Worm (Caenorhabditis elegans) whole organism, L4 larva: Measurements from ENCODE around the gene srbc-8.

ENCODE experiments used
- D1046.2 ChIP-seq: fragments of 200-800 bp; sonication (Bioruptor generic); IDR thresholded peaks from 2 replicates; pipeline ENCODE4 v1.3.6; 2022; ENCODE audit warnings: missing genetic modification characterization, missing compliant biosample characterization
- F37D6.2 ChIP-seq: sonication (generic microtip); optimal IDR thresholded peaks from 2 replicates; lab custom pipeline; 2016; ENCODE audit warnings: mild to moderate bottlenecking, missing genetic modification characterization, missing compliant biosample characterization
- F49E8.2 ChIP-seq: sonication (generic microtip); optimal IDR thresholded peaks from 2 replicates; lab custom pipeline; 2016; ENCODE audit warnings: missing compliant biosample characterization, mild to moderate bottlenecking, missing genetic modification characterization, borderline replicate concordance
- Y5F2A.4 ChIP-seq: fragments of 200-800 bp; sonication (Bioruptor generic); optimal IDR thresholded peaks from 2 replicates; lab custom pipeline; 2018; ENCODE audit warnings: mild to moderate bottlenecking, missing genetic modification characterization, missing compliant biosample characterization
- Y75B8A.6 ChIP-seq: fragments of 200-800 bp; sonication (Bioruptor generic); IDR thresholded peaks from 2 replicates; pipeline ENCODE4 v1.3.6; 2022; ENCODE audit warnings: missing genetic modification reagents, missing genetic modification characterization, missing compliant biosample characterization
- ZK337.2 ChIP-seq: fragments of 200-800 bp; sonication (Bioruptor generic); IDR thresholded peaks from 2 replicates; pipeline ENCODE4 v1.3.6; 2022; ENCODE audit warnings: missing genetic modification reagents, missing genetic modification characterization, missing compliant biosample characterization
- ZK546.5 ChIP-seq, 2 experiments: sonication (generic microtip); optimal IDR thresholded peaks; 2 replicates each; lab custom pipeline; 2017; ENCODE audit warnings: missing biosample characterization in 2 of 2, missing genetic modification characterization in 2 of 2
- aha-1 ChIP-seq: fragments of 150-350 bp; peaks from one replicate; lab custom pipeline; 2014; ENCODE audit warnings: missing biosample characterization, missing genetic modification characterization
- aly-2 ChIP-seq: sonication (generic microtip); optimal IDR thresholded peaks from 2 replicates; lab custom pipeline; 2018; ENCODE audit warnings: missing biosample characterization, missing genetic modification characterization
- arid-1 ChIP-seq: fragments of 200-800 bp; sonication (Bioruptor generic); conservative IDR thresholded peaks from 2 replicates; pipeline ENCODE4 v1.3.6; 2022; ENCODE audit warnings: missing genetic modification reagents, missing genetic modification characterization, missing compliant biosample characterization
- ceh-28 ChIP-seq: fragments of 150-350 bp; optimal IDR thresholded peaks from 2 replicates; lab custom pipeline; 2014; ENCODE audit warnings: missing biosample characterization, missing genetic modification reagents, missing genetic modification characterization
- ceh-32 ChIP-seq: sonication (generic microtip); optimal IDR thresholded peaks from 2 replicates; lab custom pipeline; 2016; ENCODE audit warnings: mild to moderate bottlenecking, missing genetic modification characterization, missing compliant biosample characterization; ENCODE audit not compliant: poor library complexity
- ctbp-1 ChIP-seq: fragments of 200-800 bp; sonication (Bioruptor generic); IDR thresholded peaks from 2 replicates; pipeline ENCODE4 v1.3.6; 2022; ENCODE audit warnings: missing genetic modification reagents, missing genetic modification characterization, missing compliant biosample characterization
- daf-16 ChIP-seq, 3 experiments: sonication (generic microtip); optimal IDR thresholded peaks; 2 replicates each; lab custom pipeline; 2016 to 2017; ENCODE audit warnings: missing genetic modification characterization in 3 of 3, missing genetic modification reagents in 3 of 3, mild to moderate bottlenecking in 2 of 3, missing compliant biosample characterization in 2 of 3, missing biosample characterization in 1 of 3, moderate library complexity in 1 of 3
- dmd-8 ChIP-seq: fragments of 200-800 bp; sonication (Bioruptor generic); IDR thresholded peaks from 2 replicates; pipeline ENCODE4 v1.3.6; 2022; ENCODE audit warnings: missing genetic modification characterization, missing compliant biosample characterization
- dmd-9 ChIP-seq: fragments of 200-800 bp; sonication (Bioruptor generic); IDR thresholded peaks from 2 replicates; pipeline ENCODE4 v1.3.6; 2022; ENCODE audit warnings: missing genetic modification reagents, missing genetic modification characterization, missing compliant biosample characterization
- dpl-1 ChIP-seq: fragments of 150-350 bp; optimal IDR thresholded peaks from 2 replicates; lab custom pipeline; 2014; ENCODE audit warnings: missing biosample characterization, missing genetic modification reagents, missing genetic modification characterization
- dve-1 ChIP-seq: sonication (generic microtip); optimal IDR thresholded peaks from 2 replicates; lab custom pipeline; 2017; ENCODE audit warnings: antibody characterized with exemption, mild to moderate bottlenecking, missing genetic modification characterization, missing compliant biosample characterization; ENCODE audit not compliant: insufficient read depth
- fkh-10 ChIP-seq: fragments of 150-350 bp; optimal IDR thresholded peaks from 2 replicates; lab custom pipeline; 2014; ENCODE audit warnings: missing biosample characterization, missing genetic modification reagents, missing genetic modification characterization
- hmg-1.1 ChIP-seq: fragments of 200-800 bp; sonication (Bioruptor generic); IDR thresholded peaks from 2 replicates; pipeline ENCODE4 v1.3.6; 2022; ENCODE audit warnings: missing genetic modification reagents, missing genetic modification characterization, missing compliant biosample characterization
- lin-1 ChIP-seq: fragments of 200-800 bp; sonication (Bioruptor generic); IDR thresholded peaks from 2 replicates; pipeline ENCODE4 v1.3.6; 2022; ENCODE audit warnings: missing genetic modification reagents, missing genetic modification characterization, missing compliant biosample characterization
- lin-13 ChIP-seq: fragments of 150-350 bp; optimal IDR thresholded peaks from 2 replicates; lab custom pipeline; 2014; ENCODE audit warnings: missing biosample characterization, missing genetic modification reagents, missing genetic modification characterization
- lin-29 ChIP-seq: fragments of 200-800 bp; sonication (Bioruptor generic); IDR thresholded peaks from 2 replicates; pipeline ENCODE4 v1.3.6; 2022; ENCODE audit warnings: missing genetic modification reagents, missing genetic modification characterization, missing compliant biosample characterization
- lin-38 ChIP-seq: fragments of 200-800 bp; sonication (Bioruptor generic); IDR thresholded peaks from 2 replicates; pipeline ENCODE4 v1.3.6; 2022; ENCODE audit warnings: missing genetic modification reagents, missing genetic modification characterization, missing compliant biosample characterization
- lsy-2 ChIP-seq, 2 experiments: fragments of 150-350 bp in 1 of 2; sonication (generic microtip) in 1 of 2; optimal IDR thresholded peaks; 2 replicates each; lab custom pipeline; 2014 to 2017; ENCODE audit warnings: missing biosample characterization in 2 of 2, missing genetic modification characterization in 2 of 2
- mes-2 ChIP-seq: sonication (generic microtip); optimal IDR thresholded peaks from 2 replicates; lab custom pipeline; 2016; ENCODE audit warnings: missing genotype, mild to moderate bottlenecking, missing genetic modification characterization, missing compliant biosample characterization; ENCODE audit not compliant: poor library complexity, severe bottlenecking
- mxl-2 ChIP-seq: fragments of 200-800 bp; sonication (Bioruptor generic); conservative IDR thresholded peaks from 2 replicates; pipeline ENCODE4 v1.3.6; 2022; ENCODE audit warnings: missing genetic modification reagents, missing genetic modification characterization, missing compliant biosample characterization
- mxl-3 ChIP-seq: fragments of 200-800 bp; sonication (Bioruptor generic); optimal IDR thresholded peaks from 2 replicates; lab custom pipeline; 2018; ENCODE audit warnings: mild to moderate bottlenecking, missing genetic modification characterization, missing compliant biosample characterization
- nhr-10 ChIP-seq: fragments of 150-350 bp; optimal IDR thresholded peaks from 2 replicates; lab custom pipeline; 2014; ENCODE audit warnings: missing biosample characterization, missing genetic modification characterization
- nhr-11 ChIP-seq: fragments of 150-350 bp; optimal IDR thresholded peaks from 2 replicates; lab custom pipeline; 2014; ENCODE audit warnings: missing biosample characterization, missing genetic modification characterization
- nhr-237 ChIP-seq: sonication (generic microtip); optimal IDR thresholded peaks from 2 replicates; lab custom pipeline; 2017; ENCODE audit warnings: missing biosample characterization, missing genetic modification characterization
- nhr-25 ChIP-seq: sonication (generic microtip); optimal IDR thresholded peaks from 2 replicates; lab custom pipeline; 2017; ENCODE audit warnings: missing genetic modification characterization, mild to moderate bottlenecking, missing compliant biosample characterization, antibody characterized with exemption, moderate library complexity, borderline replicate concordance; ENCODE audit not compliant: insufficient read depth
- nhr-48 ChIP-seq: sonication (generic microtip); optimal IDR thresholded peaks from 2 replicates; lab custom pipeline; 2016; ENCODE audit warnings: mild to moderate bottlenecking, missing genetic modification characterization, missing compliant biosample characterization
- nhr-6 ChIP-seq: fragments of 150-350 bp; optimal IDR thresholded peaks from 2 replicates; lab custom pipeline; 2014; ENCODE audit warnings: missing biosample characterization, missing genetic modification characterization
- nhr-76 ChIP-seq: fragments of 150-350 bp; optimal IDR thresholded peaks from 2 replicates; lab custom pipeline; 2014; ENCODE audit warnings: missing biosample characterization, missing genetic modification characterization
- php-3 ChIP-seq: fragments of 200-800 bp; sonication (Bioruptor generic); IDR thresholded peaks from 2 replicates; pipeline ENCODE4 v1.3.6; 2022; ENCODE audit warnings: missing genetic modification reagents, missing genetic modification characterization, missing compliant biosample characterization
- saeg-2 ChIP-seq: fragments of 200-800 bp; sonication (Bioruptor generic); IDR thresholded peaks from 2 replicates; pipeline ENCODE4 v1.3.6; 2022; ENCODE audit warnings: missing genetic modification reagents, missing genetic modification characterization, missing compliant biosample characterization
- sdz-12 ChIP-seq: fragments of 200-800 bp; sonication (Bioruptor generic); optimal IDR thresholded peaks from 2 replicates; lab custom pipeline; 2018; ENCODE audit warnings: mild to moderate bottlenecking, missing genetic modification characterization, missing compliant biosample characterization
- set-16 ChIP-seq: fragments of 200-800 bp; sonication (Bioruptor generic); IDR thresholded peaks from 2 replicates; pipeline ENCODE4 v1.3.6; 2022; ENCODE audit warnings: missing genetic modification reagents, missing genetic modification characterization, missing compliant biosample characterization
- snpc-4 ChIP-seq: fragments of 150-350 bp; optimal IDR thresholded peaks from 2 replicates; lab custom pipeline; 2014; ENCODE audit warnings: missing biosample characterization, missing genetic modification characterization
- spr-1 ChIP-seq: sonication (generic microtip); optimal IDR thresholded peaks from 2 replicates; lab custom pipeline; 2016; ENCODE audit warnings: mild to moderate bottlenecking, missing genetic modification characterization, missing compliant biosample characterization
- spr-3 ChIP-seq: fragments of 200-800 bp; sonication (Bioruptor generic); optimal IDR thresholded peaks from 2 replicates; lab custom pipeline; 2018; ENCODE audit warnings: mild to moderate bottlenecking, missing genetic modification characterization, missing compliant biosample characterization
- tag-97 ChIP-seq: fragments of 200-800 bp; sonication (Bioruptor generic); IDR thresholded peaks from 2 replicates; pipeline ENCODE4 v1.3.6; 2022; ENCODE audit warnings: missing genetic modification characterization, missing compliant biosample characterization
- unc-130 ChIP-seq: sonication (generic microtip); optimal IDR thresholded peaks from 2 replicates; lab custom pipeline; 2016; ENCODE audit warnings: missing genetic modification reagents, missing genetic modification characterization, missing compliant biosample characterization
- unc-62 ChIP-seq, 3 experiments: fragments of 150-350 bp in 1 of 3; sonication (generic microtip); optimal IDR thresholded peaks in 2 of 3; peaks in 1 of 3; 1 replicate in 1 of 3; 2 replicates in 2 of 3; lab custom pipeline; 2014 to 2017; ENCODE audit warnings: missing biosample characterization in 3 of 3, missing genetic modification characterization in 3 of 3, missing genetic modification reagents in 3 of 3, missing genotype in 1 of 3
- zag-1 ChIP-seq: fragments of 150-350 bp; optimal IDR thresholded peaks from 2 replicates; lab custom pipeline; 2014; ENCODE audit warnings: missing biosample characterization, missing genetic modification characterization
- zip-11 ChIP-seq: fragments of 200-800 bp; sonication (Bioruptor generic); IDR thresholded peaks from 2 replicates; pipeline ENCODE4 v1.3.6; 2022; ENCODE audit warnings: missing genetic modification characterization, missing compliant biosample characterization
- ztf-7 ChIP-seq: fragments of 150-350 bp; optimal IDR thresholded peaks from 2 replicates; lab custom pipeline; 2014; ENCODE audit warnings: missing biosample characterization, missing genetic modification characterization

Gene srbc-8

ce11 chrV:7437985-7438384, 46.9 kb downstream of the srbc-8 start, which contains the start of gene F25E5.16:
F25E5.16 (plus strand) TSS chrV:7438285.
- TF ChIP-seq ceh-28, result no peak
- TF ChIP-seq dmd-8 (GFP tag; lab: Robert Waterston, UW), result no peak
- TF ChIP-seq ztf-7 (tag; lab: Kevin White, UChicago), result no peak
- TF ChIP-seq php-3 (GFP tag; lab: Robert Waterston, UW), result no peak
- no peak for TF ChIP-seq Y5F2A.4 (GFP tag; lab: Kevin White, UChicago)
- no peak for TF ChIP-seq nhr-10
- no peak for TF ChIP-seq ZK546.5 (tag; optimal IDR thresholded peaks at IDR 0.05; lab: Kevin White, UChicago)
- TF ChIP-seq snpc-4, result no peak
- TF ChIP-seq lin-13 (GFP tag; lab: Kevin White, UChicago), result no peak
- no peak for TF ChIP-seq dpl-1 (GFP tag; lab: Kevin White, UChicago)
- TF ChIP-seq aly-2 (tag; lab: Kevin White, UChicago), result no peak
- no peak for TF ChIP-seq hmg-1.1 (GFP tag; lab: Robert Waterston, UW)
- no peak for TF ChIP-seq nhr-48 (tag; lab: Kevin White, UChicago)
- no peak for TF ChIP-seq mxl-3 (GFP tag; lab: Kevin White, UChicago)
- no peak for TF ChIP-seq unc-130

DNA sequence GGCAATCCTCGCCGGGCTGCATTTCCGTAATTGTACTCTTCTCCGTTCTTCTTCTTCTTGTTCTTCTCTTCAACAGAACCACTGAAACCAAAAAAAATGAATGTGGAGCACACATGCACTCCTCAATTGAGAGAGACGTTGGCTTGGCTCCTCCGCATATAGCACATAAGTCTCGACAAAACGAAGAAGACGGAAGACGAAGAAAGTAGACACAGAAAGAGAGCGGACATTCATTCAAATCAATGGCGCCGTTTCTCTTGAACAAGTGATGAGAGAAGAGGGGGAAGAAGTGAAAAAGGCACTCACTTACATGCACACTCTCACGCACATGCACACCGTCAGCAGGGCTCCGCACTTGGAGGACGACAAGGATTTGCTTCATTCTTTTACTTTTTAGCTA, 47.4 kb downstream of the srbc-8 start, which contains the start of gene F25E5.9:
Gene F25E5.9, minus strand, starts transcription at position 382 of the 400 bp plus-strand sequence.
- no peak for TF ChIP-seq lin-1 (GFP tag; lab: Robert Waterston, UW)
- no peak for TF ChIP-seq daf-16 (GFP tag; optimal IDR thresholded peaks at IDR 0.05; lab: Kevin White, UChicago)
- no peak for TF ChIP-seq daf-16 (tag; optimal IDR thresholded peaks at IDR 0.05; lab: Kevin White, UChicago)
- TF ChIP-seq lin-29, result no peak
- peak; percentile 29 for TF ChIP-seq fkh-10 (GFP tag; lab: Kevin White, UChicago)
- TF ChIP-seq Y5F2A.4 (GFP tag; lab: Kevin White, UChicago), result no peak
- TF ChIP-seq nhr-6, result peak; percentile 2
- TF ChIP-seq spr-3, result no peak
- TF ChIP-seq unc-130, result no peak
- TF ChIP-seq mes-2 (tag; lab: Kevin White, UChicago), result peak; percentile 23
- TF ChIP-seq zip-11, result no peak
- peak in 1 of 2 experiments; percentile 33 for TF ChIP-seq unc-62 (GFP tag; optimal IDR thresholded peaks at IDR 0.05 in 1 of 2; lab: Kevin White, UChicago)
- TF ChIP-seq unc-62 (tag; optimal IDR thresholded peaks at IDR 0.05; lab: Kevin White, UChicago), result no peak
- no peak for TF ChIP-seq aha-1 (tag; lab: Kevin White, UChicago)
- no peak for TF ChIP-seq Y75B8A.6
- no peak for TF ChIP-seq spr-1
- TF ChIP-seq nhr-237, result no peak
- no peak for TF ChIP-seq lin-38 (GFP tag; lab: Robert Waterston, UW)
- no peak for TF ChIP-seq sdz-12
- TF ChIP-seq D1046.2 (GFP tag; lab: Robert Waterston, UW), result 0 out of 2 replicates have a peak, but pooled peaks have one; percentile 40
- no peak for TF ChIP-seq F49E8.2 (tag; lab: Kevin White, UChicago)
- no peak for TF ChIP-seq dve-1 (tag; lab: Kevin White, UChicago)
- TF ChIP-seq nhr-11, result no peak
- TF ChIP-seq arid-1 (GFP tag; lab: Robert Waterston, UW), result no peak
- no peak for TF ChIP-seq tag-97 (GFP tag; lab: Robert Waterston, UW)
- no peak for TF ChIP-seq snpc-4
- TF ChIP-seq saeg-2 (GFP tag; lab: Robert Waterston, UW), result 0 out of 2 replicates have a peak, but pooled peaks have one; percentile 34
- TF ChIP-seq mxl-2 (GFP tag; lab: Robert Waterston, UW), result no peak
- peak; percentile 67 for TF ChIP-seq hmg-1.1 (GFP tag; lab: Robert Waterston, UW)
- TF ChIP-seq lsy-2 (tag; optimal IDR thresholded peaks at IDR 0.05; lab: Kevin White, UChicago), result peak in 1 of 2 experiments; percentile 16
- TF ChIP-seq nhr-76 (tag; lab: Kevin White, UChicago), result no peak
- TF ChIP-seq aly-2 (tag; lab: Kevin White, UChicago), result no peak
- no peak for TF ChIP-seq lin-13 (GFP tag; lab: Kevin White, UChicago)
- TF ChIP-seq zag-1 (tag; lab: Kevin White, UChicago), result no peak
- peak; percentile 61 for TF ChIP-seq ctbp-1 (GFP tag; lab: Robert Waterston, UW)
- TF ChIP-seq set-16, result 0 out of 2 replicates have a peak, but pooled peaks have one; percentile 12
- no peak for TF ChIP-seq nhr-25 (tag; lab: Kevin White, UChicago)
- TF ChIP-seq F37D6.2 (tag; lab: Kevin White, UChicago), result no peak
- TF ChIP-seq ZK337.2 (GFP tag; lab: Robert Waterston, UW), result no peak
- TF ChIP-seq ceh-32 (tag; lab: Kevin White, UChicago), result no peak
- TF ChIP-seq dmd-9 (GFP tag; lab: Robert Waterston, UW), result no peak
